Worm (Caenorhabditis elegans) whole organism, mixed stage, embryonic: Measurements from ENCODE around the gene arl-6.
"Not testable (repeated sequence)": the region's sequence is repeated elsewhere in the genome, so short reads cannot be mapped to it uniquely, and the experiment has no call there.

Experiments
- M03D4.4 ChIP-seq: sonication (generic microtip); optimal IDR thresholded peaks from 2 replicates; lab custom pipeline; 2017; ENCODE audit warnings: mild to moderate bottlenecking, missing genetic modification characterization, missing compliant biosample characterization
- bed-3 ChIP-seq: fragments of 200-800 bp; sonication (Bioruptor generic); optimal IDR thresholded peaks from 3 replicates; lab custom pipeline; 2018; ENCODE audit warnings: mild to moderate bottlenecking, missing genetic modification characterization, moderate library complexity, missing compliant biosample characterization
- blmp-1 ChIP-seq: fragments of 150-350 bp; optimal IDR thresholded peaks from 2 replicates; lab custom pipeline; 2014; ENCODE audit warnings: missing biosample characterization, missing genetic modification characterization
- ceh-39 ChIP-seq: fragments of 150-350 bp; optimal IDR thresholded peaks from 2 replicates; lab custom pipeline; 2014; ENCODE audit warnings: missing biosample characterization, missing genetic modification characterization
- ceh-43 ChIP-seq: fragments of 200-800 bp; sonication (Bioruptor generic); optimal IDR thresholded peaks from 2 replicates; lab custom pipeline; 2018; ENCODE audit warnings: mild to moderate bottlenecking, missing genetic modification characterization, moderate library complexity, missing compliant biosample characterization
- ceh-83 ChIP-seq: fragments of 200-800 bp; sonication (Bioruptor generic); optimal IDR thresholded peaks from 2 replicates; lab custom pipeline; 2018; ENCODE audit warnings: mild to moderate bottlenecking, missing genetic modification characterization, missing compliant biosample characterization
- cnd-1 ChIP-seq: fragments of 200-800 bp; sonication (Bioruptor generic); optimal IDR thresholded peaks from 2 replicates; lab custom pipeline; 2018; ENCODE audit warnings: mild to moderate bottlenecking, missing genetic modification characterization, missing compliant biosample characterization
- drap-1 ChIP-seq: fragments of 200-800 bp; sonication (Bioruptor generic); optimal IDR thresholded peaks from 3 replicates; lab custom pipeline; 2018; ENCODE audit warnings: mild to moderate bottlenecking, missing genetic modification characterization, missing compliant biosample characterization
- elt-1 ChIP-seq: sonication (generic microtip); optimal IDR thresholded peaks from 2 replicates; lab custom pipeline; 2017; ENCODE audit warnings: missing genetic modification characterization, mild to moderate bottlenecking, missing compliant biosample characterization, antibody characterized with exemption, moderate library complexity, borderline replicate concordance; ENCODE audit not compliant: insufficient read depth
- ham-2 ChIP-seq: fragments of 200-800 bp; sonication (Bioruptor generic); optimal IDR thresholded peaks from 2 replicates; lab custom pipeline; 2018; ENCODE audit warnings: mild to moderate bottlenecking, missing genetic modification characterization, missing compliant biosample characterization
- hlh-1 ChIP-seq: fragments of 150-350 bp; optimal IDR thresholded peaks from 2 replicates; lab custom pipeline; 2014; ENCODE audit warnings: missing biosample characterization, missing genetic modification reagents, missing genetic modification characterization
- lin-13 ChIP-seq: fragments of 150-350 bp; optimal IDR thresholded peaks from 2 replicates; lab custom pipeline; 2014; ENCODE audit warnings: missing biosample characterization, missing genetic modification characterization
- lin-32 ChIP-seq: fragments of 200-800 bp; sonication (Bioruptor generic); optimal IDR thresholded peaks from 2 replicates; lab custom pipeline; 2018; ENCODE audit warnings: mild to moderate bottlenecking, missing genetic modification characterization, missing compliant biosample characterization
- lsy-2 ChIP-seq: fragments of 150-350 bp; optimal IDR thresholded peaks from 2 replicates; lab custom pipeline; 2014; ENCODE audit warnings: missing biosample characterization, missing genetic modification characterization
- mab-5 ChIP-seq: fragments of 150-350 bp; optimal IDR thresholded peaks from 2 replicates; lab custom pipeline; 2014; ENCODE audit warnings: missing biosample characterization, missing genetic modification characterization
- mep-1 ChIP-seq: fragments of 150-350 bp; optimal IDR thresholded peaks from 2 replicates; lab custom pipeline; 2017; ENCODE audit warnings: missing biosample characterization, missing genetic modification reagents, missing genetic modification characterization, inconsistent platforms
- mls-2 ChIP-seq: sonication (generic microtip); optimal IDR thresholded peaks from 2 replicates; lab custom pipeline; 2016; ENCODE audit warnings: mild to moderate bottlenecking, missing genetic modification characterization, moderate library complexity, missing compliant biosample characterization
- nhr-12 ChIP-seq: fragments of 150-350 bp; optimal IDR thresholded peaks from 2 replicates; lab custom pipeline; 2014; ENCODE audit warnings: missing biosample characterization, missing genetic modification characterization
- nhr-2 ChIP-seq: fragments of 150-350 bp; optimal IDR thresholded peaks from 2 replicates; lab custom pipeline; 2014; ENCODE audit warnings: missing biosample characterization, missing genetic modification characterization
- nhr-237 ChIP-seq: fragments of 150-350 bp; optimal IDR thresholded peaks from 2 replicates; lab custom pipeline; 2014; ENCODE audit warnings: missing biosample characterization, missing genetic modification characterization
- pha-4 ChIP-seq: fragments of 150-350 bp; optimal IDR thresholded peaks from 2 replicates; lab custom pipeline; 2018; ENCODE audit warnings: missing biosample characterization, missing genetic modification reagents, missing genetic modification characterization
- sem-2 ChIP-seq: fragments of 200-800 bp; sonication (Bioruptor generic); optimal IDR thresholded peaks from 2 replicates; lab custom pipeline; 2018; ENCODE audit warnings: mild to moderate bottlenecking, missing genetic modification characterization, missing compliant biosample characterization
- snpc-4 ChIP-seq: fragments of 150-350 bp; optimal IDR thresholded peaks from 2 replicates; lab custom pipeline; 2014; ENCODE audit warnings: missing biosample characterization, missing genetic modification characterization
- sptf-1 ChIP-seq: sonication (generic microtip); optimal IDR thresholded peaks from 2 replicates; lab custom pipeline; 2017; ENCODE audit warnings: mild to moderate bottlenecking, missing genetic modification characterization, moderate library complexity, missing compliant biosample characterization
- tbx-8 ChIP-seq: fragments of 200-800 bp; sonication (Bioruptor generic); optimal IDR thresholded peaks from 2 replicates; lab custom pipeline; 2018; ENCODE audit warnings: mild to moderate bottlenecking, missing genetic modification characterization, moderate library complexity, missing compliant biosample characterization
- unc-120 ChIP-seq: sonication (generic microtip); optimal IDR thresholded peaks from 2 replicates; lab custom pipeline; 2017; ENCODE audit warnings: missing genetic modification characterization, missing compliant biosample characterization; ENCODE audit not compliant: poor library complexity, severe bottlenecking
- unc-39 ChIP-seq: fragments of 150-350 bp; optimal IDR thresholded peaks from 2 replicates; lab custom pipeline; 2014; ENCODE audit warnings: missing biosample characterization, missing genetic modification characterization
- zip-8 ChIP-seq: fragments of 150-350 bp; optimal IDR thresholded peaks from 2 replicates; lab custom pipeline; 2014; ENCODE audit warnings: missing biosample characterization, missing genetic modification characterization
- ztf-11 ChIP-seq: fragments of 150-350 bp; optimal IDR thresholded peaks from 2 replicates; lab custom pipeline; 2014; ENCODE audit warnings: missing biosample characterization, missing genetic modification characterization

arl-6 gene

DNA sequence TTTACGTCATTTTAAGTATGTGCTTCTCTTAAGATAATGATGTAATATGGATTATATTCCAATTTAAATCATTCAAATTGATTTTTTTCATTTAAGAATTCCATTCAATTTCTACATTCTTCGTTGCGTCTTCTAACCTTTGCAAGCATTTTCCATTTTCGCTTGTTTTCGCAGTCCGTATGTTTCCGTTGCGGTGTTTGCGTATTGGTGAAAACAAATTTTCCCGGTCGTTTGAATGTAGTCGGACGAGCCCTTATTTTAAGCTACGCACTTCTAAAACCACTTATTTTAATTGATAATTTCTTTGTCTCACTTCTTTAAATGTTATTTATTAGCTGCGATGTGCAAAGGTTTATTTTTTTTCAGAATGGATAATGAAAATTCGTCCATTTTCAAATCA, 28.9 kb downstream of the arl-6 start, which contains the start of gene mel-28:
Gene mel-28 (plus strand): TSS at position 367 of the 400 bp plus-strand sequence.
- TF ChIP-seq mls-2 (tag; lab: Kevin White, UChicago): no peak
- no peak for TF ChIP-seq lsy-2 (tag; lab: Kevin White, UChicago)
- no peak for TF ChIP-seq nhr-12 (tag; lab: Kevin White, UChicago)
- TF ChIP-seq nhr-237 (tag; lab: Kevin White, UChicago): no peak
- TF ChIP-seq, all 35 proteins: peak for 0

DNA sequence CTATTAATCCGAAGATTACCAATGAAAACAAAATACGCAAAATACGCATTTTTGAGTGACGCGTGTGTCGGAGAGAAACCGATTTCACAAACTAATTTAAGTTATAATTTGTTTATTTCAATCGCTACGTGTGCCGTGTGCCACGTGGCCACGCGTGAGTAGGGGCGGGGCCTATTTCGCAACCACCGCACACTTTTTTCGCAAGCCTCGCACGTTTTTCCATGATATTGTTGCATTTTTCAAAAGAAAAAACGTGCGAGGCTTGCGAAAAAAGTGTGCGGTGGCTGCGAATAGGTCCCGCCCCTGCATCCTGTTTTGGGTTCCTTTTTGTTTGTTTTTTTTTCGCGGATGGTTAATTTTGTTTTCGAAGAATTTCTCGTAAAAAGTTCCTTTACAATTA, 29.5 kb downstream of the arl-6 start, which contains the start of gene enu-3.2:
Gene enu-3.2 (minus strand): TSS at position 105 of the 400 bp plus-strand sequence.
- not testable (repeated sequence) for TF ChIP-seq pha-4 (tag; lab: Kevin White, UChicago); lin-13 (tag; lab: Kevin White, UChicago); lin-32 (GFP tag; lab: Kevin White, UChicago)

- TF ChIP-seq lin-13 (tag; lab: Kevin White, UChicago); hlh-1 (tag; lab: Kevin White, UChicago); ztf-11: not testable (repeated sequence)
Measured at ce11 chrIII:4781937-4782576, 32.6 kb downstream of the arl-6 start, which contains the start of the genes gex-5 and C38D4.10. gex-5 (minus strand) TSS chrIII:4781987. C38D4.10 (plus strand) TSS chrIII:4782526.

- TF ChIP-seq zip-8 (tag; lab: Kevin White, UChicago) (no peak), drap-1 (GFP tag; lab: Kevin White, UChicago) (no peak), bed-3 (no peak), mab-5 (no peak), cnd-1 (no peak), mep-1 (tag; lab: Kevin White, UChicago) (no peak), unc-39 (tag; lab: Kevin White, UChicago) (no peak), nhr-2 (no peak), lin-32 (GFP tag; lab: Kevin White, UChicago) (no peak), ham-2 (GFP tag; lab: Kevin White, UChicago) (no peak), snpc-4 (tag; lab: Kevin White, UChicago) (no peak), lsy-2 (tag; lab: Kevin White, UChicago) (no peak)
Measured at ce11 chrIII:4779855-4780254, 34.8 kb downstream of the arl-6 start, which contains the start of gene B0393.9. B0393.9 (minus strand) TSS chrIII:4780157.

DNA sequence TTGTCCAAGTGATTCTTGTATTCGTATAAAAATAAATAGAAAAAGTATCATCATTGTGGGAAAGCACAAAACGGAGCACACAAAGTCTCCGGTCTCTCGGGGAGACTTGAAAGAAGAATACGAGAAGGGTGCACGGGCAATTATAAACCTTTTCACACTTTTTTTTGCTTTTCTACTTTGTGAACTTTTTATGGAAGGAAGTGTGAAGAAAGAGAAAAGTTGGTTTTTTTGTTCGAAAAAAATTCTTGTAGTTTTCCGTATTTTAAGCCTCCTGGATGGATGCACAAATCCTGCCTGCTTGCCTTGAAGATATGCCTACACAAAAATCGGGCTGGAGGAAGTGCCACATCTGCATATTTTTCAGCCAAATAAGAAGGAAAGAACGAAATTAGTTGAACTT, 36.6 kb downstream of the arl-6 start, which contains the start of gene B0393.7:
Gene B0393.7 (minus strand): TSS at position 101 of the 400 bp plus-strand sequence.
- TF ChIP-seq sem-2 (GFP tag; lab: Kevin White, UChicago) (no peak), nhr-12 (tag; lab: Kevin White, UChicago) (no peak), mls-2 (tag; lab: Kevin White, UChicago) (no peak), hlh-1 (tag; lab: Kevin White, UChicago) (no peak), elt-1 (tag; lab: Kevin White, UChicago) (no peak), M03D4.4 (tag; lab: Kevin White, UChicago) (no peak), sptf-1 (no peak), unc-120 (tag; lab: Kevin White, UChicago) (no peak)
- TF ChIP-seq, all 35 proteins: peak for 0

ce11 chrIII:4767869-4768645, 46.6 kb downstream of the arl-6 start:
- TF ChIP-seq sptf-1 (no peak), blmp-1 (peak; percentile 69)

ce11 chrIII:4766842-4767241, 47.8 kb downstream of the arl-6 start:
- TF ChIP-seq hlh-1 (tag; lab: Kevin White, UChicago) (no peak), ceh-39 (tag; lab: Kevin White, UChicago) (no peak), ham-2 (GFP tag; lab: Kevin White, UChicago) (no peak), ceh-83 (GFP tag; lab: Kevin White, UChicago) (no peak), nhr-237 (tag; lab: Kevin White, UChicago) (no peak), unc-39 (tag; lab: Kevin White, UChicago) (no peak), ceh-43 (GFP tag; lab: Kevin White, UChicago) (no peak), pha-4 (tag; lab: Kevin White, UChicago) (no peak), mab-5 (no peak), cnd-1 (no peak), bed-3 (no peak), unc-120 (tag; lab: Kevin White, UChicago) (no peak), mls-2 (tag; lab: Kevin White, UChicago) (no peak), tbx-8 (GFP tag; lab: Kevin White, UChicago) (no peak), M03D4.4 (tag; lab: Kevin White, UChicago) (no peak)
